Worm (Caenorhabditis elegans) whole organism, L2 larva: Measurements from ENCODE around the gene tax-6.
A peak's percentile ranks its signal among the peaks of the same experiment; 100 is the strongest.

Experiments
- C34F6.9 ChIP-seq: fragments of 150-350 bp; optimal IDR thresholded peaks from 2 replicates; lab custom pipeline; 2014; ENCODE audit warnings: missing biosample characterization, missing genetic modification characterization
- F13H6.1 ChIP-seq: sonication (generic microtip); optimal IDR thresholded peaks from 2 replicates; lab custom pipeline; 2016; ENCODE audit warnings: missing genetic modification characterization, missing compliant biosample characterization
- R02D3.7 ChIP-seq: fragments of 150-350 bp; optimal IDR thresholded peaks from 2 replicates; lab custom pipeline; 2014; ENCODE audit warnings: missing biosample characterization, missing genetic modification characterization
- Y55F3AM.14 ChIP-seq: fragments of 200-800 bp; sonication (Bioruptor generic); optimal IDR thresholded peaks from 2 replicates; lab custom pipeline; 2018; ENCODE audit warnings: mild to moderate bottlenecking, missing genetic modification characterization, missing compliant biosample characterization
- ZK546.5 ChIP-seq: sonication (generic microtip); optimal IDR thresholded peaks from 2 replicates; lab custom pipeline; 2017; ENCODE audit warnings: missing biosample characterization, missing genetic modification characterization
- alr-1 ChIP-seq: fragments of 150-350 bp; optimal IDR thresholded peaks from 2 replicates; lab custom pipeline; 2014; ENCODE audit warnings: missing biosample characterization, missing genetic modification characterization
- aly-2 ChIP-seq: fragments of 150-350 bp; optimal IDR thresholded peaks from 2 replicates; lab custom pipeline; 2014; ENCODE audit warnings: missing biosample characterization, missing genetic modification characterization
- ama-1 ChIP-seq: fragments of 150-350 bp; optimal IDR thresholded peaks from 2 replicates; lab custom pipeline; 2018; ENCODE audit warnings: inconsistent platforms
- blmp-1 ChIP-seq: sonication (generic microtip); optimal IDR thresholded peaks from 2 replicates; lab custom pipeline; 2017; ENCODE audit warnings: missing genetic modification characterization, mild to moderate bottlenecking, missing compliant biosample characterization, antibody characterized with exemption, moderate library complexity; ENCODE audit not compliant: insufficient read depth
- ceh-16 ChIP-seq: fragments of 150-350 bp; optimal IDR thresholded peaks from 2 replicates; lab custom pipeline; 2014; ENCODE audit warnings: missing biosample characterization, missing genetic modification characterization
- ceh-82 ChIP-seq: fragments of 150-350 bp; optimal IDR thresholded peaks from 2 replicates; lab custom pipeline; 2014; ENCODE audit warnings: missing biosample characterization, missing genetic modification characterization
- crh-2 ChIP-seq: sonication (generic microtip); optimal IDR thresholded peaks from 2 replicates; lab custom pipeline; 2017; ENCODE audit warnings: missing biosample characterization, missing genetic modification characterization
- dmd-4 ChIP-seq: sonication (generic microtip); optimal IDR thresholded peaks from 2 replicates; lab custom pipeline; 2017; ENCODE audit warnings: missing biosample characterization, missing genetic modification characterization
- egl-27 ChIP-seq: sonication (generic microtip); optimal IDR thresholded peaks from 3 replicates; lab custom pipeline; 2017; ENCODE audit warnings: missing biosample characterization, missing genetic modification reagents, missing genetic modification characterization
- elt-1 ChIP-seq: fragments of 150-350 bp; optimal IDR thresholded peaks from 2 replicates; lab custom pipeline; 2014; ENCODE audit warnings: missing biosample characterization, missing genetic modification characterization
- elt-3 ChIP-seq: sonication (generic microtip); optimal IDR thresholded peaks from 2 replicates; lab custom pipeline; 2017; ENCODE audit warnings: missing biosample characterization, missing genetic modification characterization
- fos-1 ChIP-seq: fragments of 150-350 bp; optimal IDR thresholded peaks from 2 replicates; lab custom pipeline; 2014; ENCODE audit warnings: missing biosample characterization, missing genetic modification characterization
- gmeb-1 ChIP-seq: fragments of 150-350 bp; optimal IDR thresholded peaks from 2 replicates; lab custom pipeline; 2014; ENCODE audit warnings: missing biosample characterization, missing genetic modification characterization
- lin-11 ChIP-seq: fragments of 150-350 bp; sonication (generic microtip); optimal IDR thresholded peaks from 2 replicates; lab custom pipeline; 2014; ENCODE audit warnings: missing biosample characterization, missing genetic modification characterization, inconsistent platforms, mixed read lengths
- lin-13 ChIP-seq: fragments of 150-350 bp; optimal IDR thresholded peaks from 2 replicates; lab custom pipeline; 2014; ENCODE audit warnings: missing biosample characterization, missing genetic modification reagents, missing genetic modification characterization
- lin-39 ChIP-seq: fragments of 150-350 bp; optimal IDR thresholded peaks from 2 replicates; lab custom pipeline; 2014; ENCODE audit warnings: missing biosample characterization, missing genetic modification reagents, missing genetic modification characterization
- lsy-2 ChIP-seq, 2 experiments: fragments of 150-350 bp in 1 of 2; sonication (generic microtip) in 1 of 2; optimal IDR thresholded peaks; 2 replicates each; lab custom pipeline; 2014 to 2017; ENCODE audit warnings: missing biosample characterization in 2 of 2, missing genetic modification characterization in 2 of 2
- mab-5 ChIP-seq: fragments of 150-350 bp; optimal IDR thresholded peaks from 2 replicates; lab custom pipeline; 2014; ENCODE audit warnings: missing biosample characterization, missing genetic modification characterization
- mbf-1 ChIP-seq: sonication (generic microtip); optimal IDR thresholded peaks from 2 replicates; lab custom pipeline; 2017; ENCODE audit warnings: missing biosample characterization, missing genetic modification characterization
- mdl-1 ChIP-seq, 2 experiments: fragments of 150-350 bp in 1 of 2; sonication (generic microtip) in 1 of 2; optimal IDR thresholded peaks; 2 replicates each; lab custom pipeline; 2017; ENCODE audit warnings: missing biosample characterization in 2 of 2, missing genetic modification characterization in 2 of 2
- nhr-10 ChIP-seq: sonication (generic microtip); optimal IDR thresholded peaks from 2 replicates; lab custom pipeline; 2017; ENCODE audit warnings: missing biosample characterization, missing genetic modification characterization
- nhr-11 ChIP-seq: fragments of 150-350 bp; optimal IDR thresholded peaks from 2 replicates; lab custom pipeline; 2014; ENCODE audit warnings: missing biosample characterization, missing genetic modification characterization
- nhr-12 ChIP-seq: fragments of 150-350 bp; optimal IDR thresholded peaks from 2 replicates; lab custom pipeline; 2014; ENCODE audit warnings: missing biosample characterization, missing genetic modification characterization
- nhr-129 ChIP-seq: fragments of 150-350 bp; optimal IDR thresholded peaks from 2 replicates; lab custom pipeline; 2014; ENCODE audit warnings: missing biosample characterization, missing genetic modification characterization
- nhr-21 ChIP-seq: fragments of 150-350 bp; optimal IDR thresholded peaks from 2 replicates; lab custom pipeline; 2014; ENCODE audit warnings: missing biosample characterization, missing genetic modification characterization
- nhr-23 ChIP-seq: fragments of 150-350 bp; optimal IDR thresholded peaks from 2 replicates; lab custom pipeline; 2014; ENCODE audit warnings: missing biosample characterization, missing genetic modification reagents, missing genetic modification characterization
- nhr-237 ChIP-seq: fragments of 150-350 bp; optimal IDR thresholded peaks from 2 replicates; lab custom pipeline; 2014; ENCODE audit warnings: missing biosample characterization, missing genetic modification characterization
- nhr-25 ChIP-seq: fragments of 150-350 bp; sonication (generic microtip); optimal IDR thresholded peaks from 3 replicates; lab custom pipeline; 2014; ENCODE audit warnings: missing biosample characterization, missing genetic modification characterization
- nhr-6 ChIP-seq: fragments of 150-350 bp; optimal IDR thresholded peaks from 2 replicates; lab custom pipeline; 2014; ENCODE audit warnings: missing biosample characterization, missing genetic modification characterization
- nhr-77 ChIP-seq: fragments of 150-350 bp; optimal IDR thresholded peaks from 2 replicates; lab custom pipeline; 2014; ENCODE audit warnings: missing biosample characterization, missing genetic modification characterization
- peb-1 ChIP-seq: fragments of 150-350 bp; optimal IDR thresholded peaks from 2 replicates; lab custom pipeline; 2014; ENCODE audit warnings: missing biosample characterization, missing genetic modification characterization
- sem-4 ChIP-seq: fragments of 150-350 bp; optimal IDR thresholded peaks from 2 replicates; lab custom pipeline; 2014; ENCODE audit warnings: missing biosample characterization, missing genetic modification reagents, missing genetic modification characterization
- skn-1 ChIP-seq: sonication (generic microtip); optimal IDR thresholded peaks from 2 replicates; lab custom pipeline; 2017; ENCODE audit warnings: missing biosample characterization, missing genetic modification characterization
- sma-3 ChIP-seq: sonication (generic microtip); optimal IDR thresholded peaks from 2 replicates; lab custom pipeline; 2016; ENCODE audit warnings: missing genetic modification reagents, missing genetic modification characterization, missing compliant biosample characterization
- sma-9 ChIP-seq, 2 experiments: fragments of 150-350 bp in 1 of 2; sonication (generic microtip) in 1 of 2; optimal IDR thresholded peaks; 2 replicates each; lab custom pipeline; 2014 to 2016; ENCODE audit warnings: missing genetic modification characterization in 2 of 2, mild to moderate bottlenecking in 1 of 2, missing biosample characterization in 1 of 2, missing compliant biosample characterization in 1 of 2, missing genetic modification reagents in 1 of 2, moderate library complexity in 1 of 2
- snpc-4 ChIP-seq: fragments of 150-350 bp; optimal IDR thresholded peaks from 2 replicates; lab custom pipeline; 2014; ENCODE audit warnings: missing biosample characterization, missing genetic modification characterization
- unc-39 ChIP-seq: fragments of 150-350 bp; optimal IDR thresholded peaks from 2 replicates; lab custom pipeline; 2014; ENCODE audit warnings: missing biosample characterization, missing genetic modification characterization
- unc-55 ChIP-seq: fragments of 150-350 bp; sonication (generic microtip); optimal IDR thresholded peaks from 3 replicates; lab custom pipeline; 2014; ENCODE audit warnings: missing biosample characterization, missing genetic modification reagents, missing genetic modification characterization
- unc-62 ChIP-seq: fragments of 150-350 bp; optimal IDR thresholded peaks from 2 replicates; lab custom pipeline; 2014; ENCODE audit warnings: missing biosample characterization, missing genetic modification reagents, missing genetic modification characterization
- zag-1 ChIP-seq: fragments of 150-350 bp; optimal IDR thresholded peaks from 2 replicates; lab custom pipeline; 2014; ENCODE audit warnings: missing biosample characterization, missing genetic modification characterization
- ztf-1 ChIP-seq: fragments of 200-800 bp; sonication (Bioruptor generic); conservative IDR thresholded peaks from 2 replicates; pipeline ENCODE4 v1.3.6; 2022; ENCODE audit warnings: missing genetic modification characterization, missing compliant biosample characterization
- ztf-11 ChIP-seq: sonication (generic microtip); optimal IDR thresholded peaks from 2 replicates; lab custom pipeline; 2017; ENCODE audit warnings: missing biosample characterization, missing genetic modification characterization
- ztf-4 ChIP-seq: fragments of 150-350 bp; optimal IDR thresholded peaks from 2 replicates; lab custom pipeline; 2014; ENCODE audit warnings: missing biosample characterization, missing genetic modification characterization

Gene tax-6

ce11 chrIV:10502345-10502744 lies 945 bp upstream of the tax-6 start:
- TF ChIP-seq alr-1 (tag; lab: Kevin White, UChicago) (no peak), zag-1 (tag; lab: Kevin White, UChicago) (no peak), nhr-10 (tag; lab: Kevin White, UChicago) (no peak), nhr-77 (tag; lab: Kevin White, UChicago) (no peak), mbf-1 (no peak), nhr-25 (tag; lab: Kevin White, UChicago) (no peak), sma-3 (GFP tag; lab: Kevin White, UChicago) (peak; percentile 19), mdl-1 (tag; optimal IDR thresholded peaks at IDR 0.05; lab: Kevin White, UChicago) (peak in 1 of 2 experiments; percentile 15), egl-27 (no peak), ztf-4 (tag; lab: Kevin White, UChicago) (peak; percentile 38), snpc-4 (no peak), F13H6.1 (tag; lab: Kevin White, UChicago) (peak; percentile 71), C34F6.9 (tag; lab: Kevin White, UChicago) (peak; percentile 72), ZK546.5 (tag; lab: Kevin White, UChicago) (no peak), fos-1 (tag; lab: Kevin White, UChicago) (peak; percentile 85), Y55F3AM.14 (GFP tag; lab: Kevin White, UChicago) (no peak), ceh-82 (tag; lab: Kevin White, UChicago) (no peak), blmp-1 (tag; lab: Kevin White, UChicago) (no peak), nhr-21 (no peak), nhr-6 (tag; lab: Kevin White, UChicago) (no peak), lin-11 (no peak), peb-1 (tag; lab: Kevin White, UChicago) (no peak), ama-1 (peak; percentile 38), nhr-23 (tag; lab: Kevin White, UChicago) (no peak), unc-62 (GFP tag; lab: Kevin White, UChicago) (no peak), lsy-2 (tag; optimal IDR thresholded peaks at IDR 0.05; lab: Kevin White, UChicago) (peak in 1 of 2 experiments; percentile 50), ztf-1 (GFP tag; lab: Robert Waterston, UW) (no peak), R02D3.7 (tag; lab: Kevin White, UChicago) (no peak), nhr-11 (tag; lab: Kevin White, UChicago) (no peak), unc-39 (tag; lab: Kevin White, UChicago) (no peak), nhr-12 (no peak), crh-2 (tag; lab: Kevin White, UChicago) (peak; percentile 82), dmd-4 (no peak), elt-1 (tag; lab: Kevin White, UChicago) (no peak), gmeb-1 (tag; lab: Kevin White, UChicago) (peak; percentile 53), nhr-129 (tag; lab: Kevin White, UChicago) (peak; percentile 79), ceh-16 (tag; lab: Kevin White, UChicago) (no peak), ztf-11 (tag; lab: Kevin White, UChicago) (no peak), elt-3 (tag; lab: Kevin White, UChicago) (no peak), aly-2 (tag; lab: Kevin White, UChicago) (no peak), lin-39 (tag; lab: Kevin White, UChicago) (no peak), unc-55 (GFP tag; lab: Kevin White, UChicago) (peak; percentile 36), skn-1 (tag; lab: Kevin White, UChicago) (no peak), sma-9 (GFP tag; optimal IDR thresholded peaks at IDR 0.05; lab: Kevin White, UChicago) (peak; percentile 77), sma-9 (tag; optimal IDR thresholded peaks at IDR 0.05; lab: Kevin White, UChicago) (no peak), lin-13 (GFP tag; lab: Kevin White, UChicago) (no peak), sem-4 (tag; lab: Kevin White, UChicago) (no peak), nhr-237 (tag; lab: Kevin White, UChicago) (no peak), mab-5 (no peak)
